Fruit fly (Drosophila melanogaster): Measurements from ENCODE around the gene CG15239.

DNA sequence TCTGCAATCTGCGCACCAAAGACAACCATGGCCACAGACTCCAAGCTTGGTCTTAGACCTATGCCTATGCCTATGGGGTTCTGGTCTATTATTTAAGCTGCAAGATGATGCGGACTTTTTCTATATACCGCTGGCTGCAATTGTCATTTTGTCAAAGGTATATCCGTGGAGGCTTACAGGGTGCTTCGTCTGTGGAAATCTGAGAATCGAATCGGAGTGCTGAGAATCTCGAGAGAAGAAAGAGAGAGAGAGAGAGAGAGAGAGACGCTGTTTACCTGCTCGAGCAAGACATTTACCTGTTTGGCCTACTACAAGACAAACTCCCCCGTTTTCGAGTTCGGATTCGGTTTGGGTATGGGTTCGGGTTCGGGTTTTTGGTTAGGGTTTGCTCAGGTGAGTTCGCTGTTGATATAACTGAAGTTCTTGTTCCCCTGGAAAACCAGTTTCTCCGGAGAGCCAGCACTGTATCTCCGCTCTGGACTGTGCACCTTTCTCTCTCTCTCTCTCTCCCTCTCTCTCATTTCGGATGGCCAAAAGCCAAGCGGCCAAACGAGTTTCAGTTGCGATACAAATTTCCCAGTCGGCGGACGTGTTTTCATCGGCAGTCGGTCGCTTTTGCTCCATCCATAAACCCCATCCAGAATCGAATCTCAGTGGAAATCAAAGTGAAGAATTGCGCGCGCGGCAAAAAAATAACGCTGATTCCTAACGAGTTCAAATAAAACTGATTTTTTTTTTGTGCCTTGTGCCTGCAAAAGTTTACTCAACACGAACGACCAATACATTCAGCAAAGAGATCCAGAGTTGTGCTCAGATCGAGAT, 38.4 kb upstream of the CG15239 start:
- no peak for TF ChIP-seq EcR (GFP tag; optimal IDR thresholded peaks at IDR 0.05)
- no peak for TF ChIP-seq Dll (optimal IDR thresholded peaks at IDR 0.05)
- TF ChIP-seq psq (optimal IDR thresholded peaks at IDR 0.05) = no peak
- TF ChIP-seq usp (GFP tag; optimal IDR thresholded peaks at IDR 0.05) = no peak
- no peak for TF ChIP-seq pan (optimal IDR thresholded peaks at IDR 0.05)
- TF ChIP-seq CG8478 (optimal IDR thresholded peaks at IDR 0.05) = no peak
